Fruit fly (Drosophila melanogaster): ENCODE results near the gene Ccp84Af.

Gene Ccp84Af

dm6 chr3R:6664371-6665116, 25.5 kb downstream of the Ccp84Af start (continued):
- TF ChIP-seq chm (GFP tag; IDR thresholded peaks at IDR 0.05) = 0 out of 2 replicates have a peak, but pooled peaks have one; percentile 51
- TF ChIP-seq repo (GFP tag; optimal IDR thresholded peaks at IDR 0.05) = no peak
- peak; percentile 51 for TF ChIP-seq nmo (GFP tag; optimal IDR thresholded peaks at IDR 0.05)
- TF ChIP-seq CG5953 (GFP tag; IDR thresholded peaks at IDR 0.05) = no peak
- TF ChIP-seq CG1792 (GFP tag; optimal IDR thresholded peaks at IDR 0.05) = no peak
- no peak for TF ChIP-seq Dll (GFP tag; IDR thresholded peaks at IDR 0.05; ENCODE audit: partially characterized antibody)
- TF ChIP-seq Dad (GFP tag; optimal IDR thresholded peaks at IDR 0.05) = no peak
- TF ChIP-seq Rx (GFP tag; IDR thresholded peaks at IDR 0.05) = 0 out of 2 replicates have a peak, but pooled peaks have one; percentile 4
- TF ChIP-seq CG8478 (optimal IDR thresholded peaks at IDR 0.05) = no peak
- no peak for TF ChIP-seq CG9215 (GFP tag; IDR thresholded peaks at IDR 0.05)
- no peak; the same call in 1 of the 2 replicates for TF ChIP-seq CG11247 (GFP tag; IDR thresholded peaks at IDR 0.05)
- TF ChIP-seq ap (GFP tag; IDR thresholded peaks at IDR 0.05) = no peak
- TF ChIP-seq Hr51 (GFP tag; optimal IDR thresholded peaks at IDR 0.05) = peak in 1 of 2 experiments; percentile 27
- TF ChIP-seq Sox100B (GFP tag; optimal IDR thresholded peaks at IDR 0.05) = peak; percentile 27
- no peak for TF ChIP-seq mld (GFP tag; IDR thresholded peaks at IDR 0.05; ENCODE audit: partially characterized antibody)
- TF ChIP-seq CG3065 (GFP tag; optimal IDR thresholded peaks at IDR 0.05) = no peak
- no peak for TF ChIP-seq CG32532 (GFP tag; IDR thresholded peaks at IDR 0.05)
- no peak for TF ChIP-seq Lim3 (GFP tag; IDR thresholded peaks at IDR 0.05)
- no peak for TF ChIP-seq Hey (tag; optimal IDR thresholded peaks at IDR 0.05)
- no peak for TF ChIP-seq CG18599 (GFP tag; optimal IDR thresholded peaks at IDR 0.05)
- TF ChIP-seq Eip74EF (GFP tag; optimal IDR thresholded peaks at IDR 0.05) = no peak
- no peak for TF ChIP-seq CG3726 (GFP tag; IDR thresholded peaks at IDR 0.05)
- TF ChIP-seq emc (GFP tag; optimal IDR thresholded peaks at IDR 0.05) = no peak
- TF ChIP-seq so (GFP tag; IDR thresholded peaks at IDR 0.05) = no peak
- TF ChIP-seq CG13287 (GFP tag; IDR thresholded peaks at IDR 0.05; ENCODE audit: partially characterized antibody) = peak; percentile 9; the same call in 1 of the 2 replicates
- peak in 1 of 2 experiments; percentile 14 for TF ChIP-seq dpn (GFP tag; optimal IDR thresholded peaks at IDR 0.05)
- TF ChIP-seq ranshi (GFP tag; IDR thresholded peaks at IDR 0.05) = no peak
- no peak for TF ChIP-seq Hr3 (GFP tag; optimal IDR thresholded peaks at IDR 0.05)
- TF ChIP-seq CG17385 (GFP tag; optimal IDR thresholded peaks at IDR 0.05) = no peak
- TF ChIP-seq E2f2 (GFP tag; IDR thresholded peaks at IDR 0.05) = peak; percentile 66
- TF ChIP-seq CG11696 (GFP tag; IDR thresholded peaks at IDR 0.05) = 0 out of 2 replicates have a peak, but pooled peaks have one; percentile 33
- TF ChIP-seq CG1024 (GFP tag; IDR thresholded peaks at IDR 0.05) = no peak
- TF ChIP-seq CG10321 (GFP tag; IDR thresholded peaks at IDR 0.05) = no peak
- TF ChIP-seq nom (GFP tag; optimal IDR thresholded peaks at IDR 0.05) = no peak
- TF ChIP-seq bcd (GFP tag; optimal IDR thresholded peaks at IDR 0.05) = no peak
- TF ChIP-seq nerfin-1 (tag; optimal IDR thresholded peaks at IDR 0.05) = no peak
- TF ChIP-seq ssp (GFP tag; IDR thresholded peaks at IDR 0.05) = no peak
- TF ChIP-seq insv (GFP tag; optimal IDR thresholded peaks at IDR 0.05) = no peak
- no peak for TF ChIP-seq Xbp1 (GFP tag; optimal IDR thresholded peaks at IDR 0.05)
- TF ChIP-seq sim (GFP tag; IDR thresholded peaks at IDR 0.05) = 0 out of 2 replicates have a peak, but pooled peaks have one; percentile 22
- TF ChIP-seq esg (GFP tag; conservative IDR thresholded peaks at IDR 0.05) = no peak
- no peak for TF ChIP-seq CHES-1-like (GFP tag; optimal IDR thresholded peaks at IDR 0.05)
- no peak for TF ChIP-seq mirr (GFP tag; optimal IDR thresholded peaks at IDR 0.05)
- TF ChIP-seq ken (GFP tag; IDR thresholded peaks at IDR 0.05) = no peak
- no peak for TF ChIP-seq fd64A (GFP tag; optimal IDR thresholded peaks at IDR 0.05)
- TF ChIP-seq ara (GFP tag; IDR thresholded peaks at IDR 0.05) = no peak; the same call in 1 of the 2 replicates
- TF ChIP-seq CG8290 (GFP tag; optimal IDR thresholded peaks at IDR 0.05) = no peak
- TF ChIP-seq CG8290 (tag; optimal IDR thresholded peaks at IDR 0.05) = peak in 1 of 2 experiments; percentile 14
- TF ChIP-seq CG12155 (GFP tag; optimal IDR thresholded peaks at IDR 0.05) = no peak
- no peak for TF ChIP-seq GATAe (GFP tag; conservative IDR thresholded peaks at IDR 0.05)
- no peak for TF ChIP-seq luna (GFP tag; optimal IDR thresholded peaks at IDR 0.05)
